Fruit fly (Drosophila melanogaster) whole organism, embryonic: ENCODE measurements around the gene MTF-1.
A peak's percentile ranks its signal among the peaks of the same experiment; 100 is the strongest.

Experiments used
- Ada2b ChIP-seq: fragments of 200-800 bp; sonication (Bioruptor generic); IDR thresholded peaks from 2 replicates; pipeline ENCODE4 v1.3.6; 2022; ENCODE audit warnings: missing biosample characterization, missing genetic modification characterization
- Aef1 ChIP-seq: fragments of 200-800 bp; sonication (Bioruptor generic); IDR thresholded peaks from 3 replicates; pipeline ENCODE4 v1.3.6; 2022; ENCODE audit warnings: missing biosample characterization, missing genetic modification characterization
- CG10267 ChIP-seq: fragments of 200-800 bp; sonication (Bioruptor generic); optimal IDR thresholded peaks from 2 replicates; lab custom pipeline; 2018; ENCODE audit warnings: missing biosample characterization, mild to moderate bottlenecking, missing genetic modification characterization, moderate library complexity
- CG10543 ChIP-seq: fragments of 200-800 bp; sonication (Bioruptor generic); optimal IDR thresholded peaks from 3 replicates; lab custom pipeline; 2017; ENCODE audit warnings: missing biosample characterization, mild to moderate bottlenecking, missing genetic modification characterization, moderate library complexity
- CG1233 ChIP-seq: fragments of 200-800 bp; sonication (Bioruptor generic); optimal IDR thresholded peaks from 4 replicates; lab custom pipeline; 2018; ENCODE audit warnings: missing biosample characterization, mild to moderate bottlenecking, missing genetic modification characterization
- CG13775 ChIP-seq: fragments of 200-800 bp; sonication (Bioruptor generic); optimal IDR thresholded peaks from 3 replicates; lab custom pipeline; 2017; ENCODE audit warnings: missing biosample characterization, mild to moderate bottlenecking, missing genetic modification characterization
- CG13894 ChIP-seq: fragments of 200-800 bp; sonication (Bioruptor generic); optimal IDR thresholded peaks from 3 replicates; lab custom pipeline; 2018; ENCODE audit warnings: missing biosample characterization, mild to moderate bottlenecking, missing genetic modification characterization, moderate library complexity
- CG1529 ChIP-seq: fragments of 200-800 bp; sonication (Bioruptor generic); optimal IDR thresholded peaks from 3 replicates; lab custom pipeline; 2018; ENCODE audit warnings: missing biosample characterization, missing genetic modification characterization
- CG17186 ChIP-seq: fragments of 200-800 bp; sonication (Bioruptor generic); optimal IDR thresholded peaks from 3 replicates; lab custom pipeline; 2017; ENCODE audit warnings: missing biosample characterization, missing genetic modification reagents, missing genetic modification characterization
- CG2712 ChIP-seq: fragments of 200-800 bp; optimal IDR thresholded peaks from 3 replicates; lab custom pipeline; 2019; ENCODE audit warnings: missing biosample characterization, mild to moderate bottlenecking, missing genetic modification characterization, moderate library complexity
- CG2875 ChIP-seq: fragments of 200-800 bp; sonication (Bioruptor generic); optimal IDR thresholded peaks from 2 replicates; lab custom pipeline; 2017; ENCODE audit warnings: missing biosample characterization, mild to moderate bottlenecking, missing genetic modification characterization, missing genetic modification reagents
- CG33213 ChIP-seq: fragments of 200-800 bp; sonication (Bioruptor generic); optimal IDR thresholded peaks from 3 replicates; lab custom pipeline; 2016; ENCODE audit warnings: missing biosample characterization, missing genetic modification characterization
- CG3407 ChIP-seq: fragments of 200-800 bp; sonication (Bioruptor generic); optimal IDR thresholded peaks from 2 replicates; lab custom pipeline; 2018; ENCODE audit warnings: missing biosample characterization, mild to moderate bottlenecking, missing genetic modification characterization
- CG3847 ChIP-seq: fragments of 200-800 bp; sonication (Bioruptor generic); IDR thresholded peaks from 2 replicates; pipeline ENCODE4 v1.3.6; 2022; ENCODE audit warnings: missing biosample characterization, missing genetic modification characterization
- CG4424 ChIP-seq: fragments of 200-800 bp; sonication (Bioruptor generic); optimal IDR thresholded peaks from 3 replicates; lab custom pipeline; 2016; ENCODE audit warnings: missing biosample characterization, missing genetic modification characterization
- CG6683 ChIP-seq: fragments of 200-800 bp; sonication (Bioruptor generic); optimal IDR thresholded peaks from 2 replicates; lab custom pipeline; 2017; ENCODE audit warnings: missing biosample characterization, mild to moderate bottlenecking, missing genetic modification characterization, missing genetic modification reagents
- CG6765 ChIP-seq: fragments of 200-800 bp; sonication (Bioruptor generic); optimal IDR thresholded peaks from 3 replicates; lab custom pipeline; 2017; ENCODE audit warnings: missing biosample characterization, mild to moderate bottlenecking, missing genetic modification characterization
- CG7556 ChIP-seq: fragments of 200-800 bp; sonication (Bioruptor generic); optimal IDR thresholded peaks from 2 replicates; lab custom pipeline; 2017; ENCODE audit warnings: missing biosample characterization, mild to moderate bottlenecking, missing genetic modification characterization
- CG9797 ChIP-seq: fragments of 200-800 bp; sonication (Bioruptor generic); optimal IDR thresholded peaks from 3 replicates; lab custom pipeline; 2018; ENCODE audit warnings: missing biosample characterization, mild to moderate bottlenecking, missing genetic modification characterization
- CkIIα-i1 ChIP-seq: fragments of 200-800 bp; sonication (Bioruptor generic); IDR thresholded peaks from 2 replicates; pipeline ENCODE4 v1.3.6; 2022; ENCODE audit warnings: missing biosample characterization, missing genetic modification characterization
- Deaf1 ChIP-seq: fragments of 200-800 bp; optimal IDR thresholded peaks from 3 replicates; lab custom pipeline; 2019; ENCODE audit warnings: missing biosample characterization, mild to moderate bottlenecking, missing genetic modification characterization, moderate library complexity
- GATAe ChIP-seq: fragments of 200-800 bp; sonication (Bioruptor generic); conservative IDR thresholded peaks from 2 replicates; pipeline ENCODE4 v1.3.6; 2022; ENCODE audit warnings: missing biosample characterization, missing genetic modification characterization
- H2.0 ChIP-seq: fragments of 200-800 bp; sonication (Bioruptor generic); IDR thresholded peaks from 2 replicates; pipeline ENCODE4 v1.3.6; 2022; ENCODE audit warnings: missing biosample characterization, missing genetic modification characterization
- HLH4C ChIP-seq: fragments of 200-800 bp; sonication (Bioruptor generic); IDR thresholded peaks from 3 replicates; pipeline ENCODE4 v1.3.6; 2022; ENCODE audit warnings: missing biosample characterization, missing genetic modification characterization; ENCODE audit not compliant: partially characterized antibody
- HLH54F ChIP-seq: fragments of 200-800 bp; sonication (Bioruptor generic); optimal IDR thresholded peaks from 3 replicates; lab custom pipeline; 2016; ENCODE audit warnings: missing biosample characterization, missing genetic modification characterization
- Hey ChIP-seq: fragments of 200-800 bp; sonication (Bioruptor generic); optimal IDR thresholded peaks from 3 replicates; lab custom pipeline; 2018; ENCODE audit warnings: missing biosample characterization, mild to moderate bottlenecking, missing genetic modification characterization
- HmgZ ChIP-seq: fragments of 200-800 bp; sonication (Bioruptor generic); optimal IDR thresholded peaks from 2 replicates; lab custom pipeline; 2018; ENCODE audit warnings: missing biosample characterization, mild to moderate bottlenecking, missing genetic modification characterization
- Hmx ChIP-seq: fragments of 200-800 bp; sonication (Bioruptor generic); optimal IDR thresholded peaks from 2 replicates; lab custom pipeline; 2016; ENCODE audit warnings: missing biosample characterization, missing genetic modification characterization
- Kr ChIP-seq: fragments of 200-800 bp; sonication (Bioruptor generic); optimal IDR thresholded peaks from 2 replicates; lab custom pipeline; 2017; ENCODE audit warnings: missing biosample characterization, mild to moderate bottlenecking, missing genetic modification characterization
- NC2α ChIP-seq: fragments of 200-800 bp; sonication (Bioruptor generic); optimal IDR thresholded peaks from 2 replicates; lab custom pipeline; 2016; ENCODE audit warnings: missing biosample characterization, missing genetic modification characterization
- Nf-YB ChIP-seq: fragments of 200-800 bp; sonication (Bioruptor generic); optimal IDR thresholded peaks from 3 replicates; lab custom pipeline; 2019; ENCODE audit warnings: missing biosample characterization, mild to moderate bottlenecking, missing genetic modification characterization, moderate library complexity
- Nf-YC ChIP-seq: fragments of 200-800 bp; optimal IDR thresholded peaks from 3 replicates; lab custom pipeline; 2019; ENCODE audit warnings: missing biosample characterization, mild to moderate bottlenecking, missing genetic modification characterization, moderate library complexity
- Taf1 ChIP-seq: fragments of 200-800 bp; sonication (Bioruptor generic); IDR thresholded peaks from 2 replicates; pipeline ENCODE4 v1.3.6; 2022; ENCODE audit warnings: missing biosample characterization, missing genetic modification characterization
- Xbp1 ChIP-seq: fragments of 200-800 bp; sonication (Bioruptor generic); optimal IDR thresholded peaks from 3 replicates; lab custom pipeline; 2016; ENCODE audit warnings: missing biosample characterization, mild to moderate bottlenecking, missing genetic modification characterization
- ap ChIP-seq: fragments of 200-800 bp; sonication (Bioruptor generic); IDR thresholded peaks from 2 replicates; pipeline ENCODE4 v1.3.6; 2022; ENCODE audit warnings: missing biosample characterization, missing genetic modification characterization
- cwo ChIP-seq: fragments of 200-800 bp; sonication (Bioruptor generic); optimal IDR thresholded peaks from 3 replicates; lab custom pipeline; 2017; ENCODE audit warnings: missing biosample characterization, missing genetic modification characterization, mild to moderate bottlenecking, moderate library complexity, missing genetic modification reagents
- dpn ChIP-seq, 2 experiments: fragments of 200-800 bp; sonication (Bioruptor generic); optimal IDR thresholded peaks; 3 replicates each; lab custom pipeline; 2016; ENCODE audit warnings: missing biosample characterization in 2 of 2, missing genetic modification characterization in 2 of 2
- ewg ChIP-seq: fragments of 200-800 bp; sonication (Bioruptor generic); optimal IDR thresholded peaks from 3 replicates; lab custom pipeline; 2017; ENCODE audit warnings: mild to moderate bottlenecking, missing biosample characterization, missing genetic modification reagents, missing genetic modification characterization
- gro ChIP-seq: fragments of 200-800 bp; sonication (Bioruptor generic); optimal IDR thresholded peaks from 2 replicates; lab custom pipeline; 2016; ENCODE audit warnings: missing biosample characterization, missing genetic modification characterization
- ham ChIP-seq: fragments of 200-800 bp; sonication (Bioruptor generic); IDR thresholded peaks from 2 replicates; pipeline ENCODE4 v1.3.6; 2022; ENCODE audit warnings: missing biosample characterization, missing genetic modification characterization
- hth ChIP-seq: fragments of >200 bp; optimal IDR thresholded peaks from 2 replicates; lab custom pipeline; 2017; ENCODE audit warnings: inconsistent platforms
- jumu ChIP-seq: fragments of 200-800 bp; sonication (Bioruptor generic); optimal IDR thresholded peaks from 3 replicates; lab custom pipeline; 2016; ENCODE audit warnings: missing biosample characterization, missing genetic modification characterization
- maf-S ChIP-seq: fragments of 200-800 bp; sonication (Bioruptor generic); optimal IDR thresholded peaks from 2 replicates; lab custom pipeline; 2016; ENCODE audit warnings: missing biosample characterization, missing genetic modification characterization
- nerfin-1 ChIP-seq: fragments of 200-800 bp; sonication (Bioruptor generic); optimal IDR thresholded peaks from 3 replicates; lab custom pipeline; 2019; ENCODE audit warnings: missing biosample characterization, mild to moderate bottlenecking, missing genetic modification characterization, moderate library complexity
- org-1 ChIP-seq: fragments of 200-800 bp; sonication (Bioruptor generic); optimal IDR thresholded peaks from 2 replicates; lab custom pipeline; 2017; ENCODE audit warnings: missing biosample characterization, missing genetic modification characterization
- pros ChIP-seq: fragments of 200-800 bp; sonication (Bioruptor generic); optimal IDR thresholded peaks from 3 replicates; lab custom pipeline; 2019; ENCODE audit warnings: missing biosample characterization, mild to moderate bottlenecking, missing genetic modification characterization, moderate library complexity
- pzg ChIP-seq: fragments of 200-800 bp; sonication (Bioruptor generic); optimal IDR thresholded peaks from 3 replicates; lab custom pipeline; 2018; ENCODE audit warnings: missing biosample characterization, mild to moderate bottlenecking, missing genetic modification characterization, moderate library complexity
- sr ChIP-seq: fragments of 200-800 bp; sonication (Bioruptor generic); IDR thresholded peaks from 3 replicates; pipeline ENCODE4 v1.3.6; 2022; ENCODE audit warnings: missing biosample characterization, missing genetic modification characterization
- stwl ChIP-seq: fragments of 200-800 bp; sonication (Bioruptor generic); optimal IDR thresholded peaks from 3 replicates; lab custom pipeline; 2018; ENCODE audit warnings: missing biosample characterization, mild to moderate bottlenecking, missing genetic modification characterization, moderate library complexity
- sug ChIP-seq: fragments of 200-800 bp; optimal IDR thresholded peaks from 2 replicates; lab custom pipeline; 2019; ENCODE audit warnings: missing biosample characterization, mild to moderate bottlenecking, missing genetic modification characterization, moderate library complexity
- trh ChIP-seq: fragments of 200-800 bp; sonication (Bioruptor generic); optimal IDR thresholded peaks from 2 replicates; lab custom pipeline; 2016; ENCODE audit warnings: missing biosample characterization, missing genetic modification characterization

Gene MTF-1

DNA sequence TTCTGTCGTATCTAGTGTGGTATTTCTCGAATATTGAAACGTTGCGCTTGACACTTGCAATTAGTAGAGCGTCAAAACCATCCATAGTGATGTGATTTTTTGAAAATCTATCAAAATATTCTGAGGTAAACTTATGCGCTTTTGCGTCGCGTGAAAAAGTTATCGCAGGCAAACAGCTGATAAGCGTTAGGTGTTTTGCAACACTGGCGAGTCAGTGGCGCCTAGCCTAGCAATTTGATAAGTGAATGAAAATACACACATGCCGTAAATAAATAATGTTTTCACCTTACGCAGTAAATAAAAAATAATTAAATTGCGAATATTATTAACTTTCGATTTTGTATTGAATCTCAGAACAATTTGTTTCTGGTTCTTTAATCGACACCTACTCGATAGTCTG is 5.2 kb downstream of the MTF-1 start, which contains the start of gene CG42526 (continued):
- TF ChIP-seq CG33213 (GFP tag; lab: Kevin White, UChicago) = peak; percentile 12
- TF ChIP-seq org-1 = no peak
- TF ChIP-seq dpn (GFP tag; optimal IDR thresholded peaks at IDR 0.05; lab: Kevin White, UChicago) = peak in 1 of 2 experiments; percentile 58
- TF ChIP-seq Kr (GFP tag; lab: Kevin White, UChicago) = no peak
- peak; percentile 14; the same call in 1 of the 2 replicates for TF ChIP-seq CG3847 (GFP tag; lab: Robert Waterston, UW)
- no peak for TF ChIP-seq CG4424 (GFP tag; lab: Kevin White, UChicago)
- TF ChIP-seq stwl (tag; lab: Kevin White, UChicago) = peak; percentile 75
- 0 out of 2 replicates have a peak, but pooled peaks have one; percentile 5 for TF ChIP-seq ap (GFP tag; lab: Robert Waterston, UW)
- TF ChIP-seq NC2α = no peak
- no peak for TF ChIP-seq CG6765 (GFP tag; lab: Kevin White, UChicago)
- no peak for TF ChIP-seq maf-S (GFP tag; lab: Kevin White, UChicago)
- no peak for TF ChIP-seq CkIIα-i1 (GFP tag; lab: Robert Waterston, UW)
- TF ChIP-seq CG13894 = peak; percentile 4
- no peak for TF ChIP-seq pros
- no peak for TF ChIP-seq hth (lab: Kevin White, UChicago)
- no peak for TF ChIP-seq CG1233 (GFP tag; lab: Kevin White, UChicago)
- TF ChIP-seq nerfin-1 (tag; lab: Kevin White, UChicago) = no peak
- no peak; the same call in 1 of the 2 replicates for TF ChIP-seq Taf1 (GFP tag; lab: Robert Waterston, UW)
- TF ChIP-seq pzg (GFP tag; lab: Kevin White, UChicago) = peak; percentile 79
- peak; percentile 96 for TF ChIP-seq CG17186 (GFP tag; lab: Kevin White, UChicago)
- no peak for TF ChIP-seq sr (GFP tag; lab: Robert Waterston, UW)
- TF ChIP-seq CG9797 (GFP tag; lab: Kevin White, UChicago) = peak; percentile 18
- TF ChIP-seq HLH54F (GFP tag; lab: Kevin White, UChicago) = peak; percentile 52

DNA sequence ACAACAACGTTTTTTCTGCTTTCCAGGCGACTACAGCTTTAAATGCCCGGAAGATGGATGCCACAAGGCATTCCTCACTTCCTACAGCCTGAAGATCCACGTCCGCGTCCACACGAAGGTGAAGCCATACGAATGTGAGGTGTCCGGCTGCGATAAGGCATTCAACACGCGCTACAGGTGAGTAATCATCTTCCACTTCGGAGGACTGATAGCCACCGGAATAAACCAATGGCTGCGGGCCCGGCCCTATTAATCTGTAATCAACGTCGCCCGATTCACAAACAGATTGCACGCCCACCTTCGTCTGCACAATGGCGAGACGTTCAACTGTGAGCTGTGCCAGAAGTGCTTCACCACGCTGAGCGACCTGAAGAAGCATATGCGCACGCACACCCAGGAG is 5.7 kb downstream of the MTF-1 start:
- TF ChIP-seq CG6683 = no peak
- TF ChIP-seq Deaf1 (tag; lab: Kevin White, UChicago) = peak; percentile 85
- no peak for TF ChIP-seq CG13775 (GFP tag; lab: Kevin White, UChicago)
- TF ChIP-seq ham (GFP tag; lab: Robert Waterston, UW) = no peak
- peak; percentile 57 for TF ChIP-seq Hey
- TF ChIP-seq CG2875 (GFP tag; lab: Kevin White, UChicago) = no peak
- no peak for TF ChIP-seq CG3407 (GFP tag; lab: Kevin White, UChicago)
- peak; percentile 54 for TF ChIP-seq Nf-YB (GFP tag; lab: Kevin White, UChicago)
- peak; percentile 13 for TF ChIP-seq HmgZ (tag; lab: Kevin White, UChicago)
- no peak for TF ChIP-seq CG7556 (GFP tag; lab: Kevin White, UChicago)
- no peak for TF ChIP-seq H2.0
- no peak for TF ChIP-seq Xbp1 (GFP tag; lab: Kevin White, UChicago)
- TF ChIP-seq sr (GFP tag; lab: Robert Waterston, UW) = 0 out of 3 replicates have a peak, but pooled peaks have one; percentile 24
- no peak for TF ChIP-seq jumu
- peak; percentile 37; the same call in 1 of the 2 replicates for TF ChIP-seq GATAe (GFP tag; lab: Robert Waterston, UW)
- TF ChIP-seq HLH4C = no peak
- TF ChIP-seq ewg = no peak
- peak; percentile 3 for TF ChIP-seq cwo
- TF ChIP-seq CG2712 = no peak
- TF ChIP-seq Ada2b = no peak
- no peak for TF ChIP-seq Aef1
- no peak for TF ChIP-seq Hmx
- no peak for TF ChIP-seq CG1529 (GFP tag; lab: Kevin White, UChicago)
- no peak for TF ChIP-seq CG10267 (tag; lab: Kevin White, UChicago)
- TF ChIP-seq Nf-YC (tag; lab: Kevin White, UChicago) = peak; percentile 84
- TF ChIP-seq gro (GFP tag; lab: Kevin White, UChicago) = no peak
- peak; percentile 55 for TF ChIP-seq sug (tag; lab: Kevin White, UChicago)
- TF ChIP-seq trh (GFP tag; lab: Kevin White, UChicago) = no peak
- TF ChIP-seq CG10543 (GFP tag; lab: Kevin White, UChicago) = peak; percentile 17
